Worm (Caenorhabditis elegans) whole organism, L3 larva: ENCODE measurements around the gene D2024.1.

ENCODE experiments used
- R02D3.7 ChIP-seq: fragments of 150-350 bp; optimal IDR thresholded peaks from 2 replicates; lab custom pipeline; 2014; ENCODE audit warnings: missing biosample characterization, missing genetic modification characterization
- ZK546.5 ChIP-seq: sonication (generic microtip); optimal IDR thresholded peaks from 2 replicates; lab custom pipeline; 2017; ENCODE audit warnings: missing biosample characterization, missing genetic modification characterization
- ama-1 ChIP-seq: fragments of 150-350 bp; optimal IDR thresholded peaks from 2 replicates; lab custom pipeline; 2018
- ceh-16 ChIP-seq: sonication (generic microtip); optimal IDR thresholded peaks from 2 replicates; lab custom pipeline; 2017; ENCODE audit warnings: missing biosample characterization, missing genetic modification characterization
- ceh-28 ChIP-seq: fragments of 150-350 bp; optimal IDR thresholded peaks from 2 replicates; lab custom pipeline; 2014; ENCODE audit warnings: missing biosample characterization, missing genetic modification reagents, missing genetic modification characterization
- ceh-82 ChIP-seq: fragments of 150-350 bp; optimal IDR thresholded peaks from 2 replicates; lab custom pipeline; 2014; ENCODE audit warnings: missing biosample characterization, missing genetic modification characterization
- ceh-9 ChIP-seq: sonication (generic microtip); optimal IDR thresholded peaks from 2 replicates; lab custom pipeline; 2018; ENCODE audit warnings: missing biosample characterization, missing genetic modification characterization
- daf-12 ChIP-seq: fragments of 150-350 bp; optimal IDR thresholded peaks from 2 replicates; lab custom pipeline; 2014; ENCODE audit warnings: missing biosample characterization, missing genetic modification reagents, missing genetic modification characterization
- egl-27 ChIP-seq: sonication (generic microtip); optimal IDR thresholded peaks from 4 replicates; lab custom pipeline; 2017; ENCODE audit warnings: missing biosample characterization, missing genetic modification reagents, missing genetic modification characterization
- egl-5 ChIP-seq: fragments of 150-350 bp; optimal IDR thresholded peaks from 2 replicates; lab custom pipeline; 2017; ENCODE audit warnings: missing biosample characterization, missing genetic modification reagents, missing genetic modification characterization, inconsistent platforms
- elt-1 ChIP-seq: fragments of 150-350 bp; optimal IDR thresholded peaks from 2 replicates; lab custom pipeline; 2014; ENCODE audit warnings: missing biosample characterization, missing genetic modification characterization
- elt-2 ChIP-seq: sonication (generic microtip); optimal IDR thresholded peaks from 2 replicates; lab custom pipeline; 2016; ENCODE audit warnings: missing genetic modification reagents, mild to moderate bottlenecking, missing genetic modification characterization, missing compliant biosample characterization
- eor-1 ChIP-seq, 2 experiments: fragments of 150-350 bp; optimal IDR thresholded peaks; 2 replicates each; lab custom pipeline; 2014 to 2018; ENCODE audit warnings: missing biosample characterization in 2 of 2, missing genetic modification characterization in 2 of 2
- fos-1 ChIP-seq: fragments of 150-350 bp; optimal IDR thresholded peaks from 2 replicates; lab custom pipeline; 2014; ENCODE audit warnings: missing biosample characterization, missing genetic modification characterization
- hmg-11 ChIP-seq: sonication (generic microtip); optimal IDR thresholded peaks from 2 replicates; lab custom pipeline; 2016; ENCODE audit warnings: missing genetic modification characterization, missing compliant biosample characterization
- jun-1 ChIP-seq: fragments of 150-350 bp; optimal IDR thresholded peaks from 2 replicates; lab custom pipeline; 2014; ENCODE audit warnings: missing biosample characterization, missing genetic modification reagents, missing genetic modification characterization
- lin-15B ChIP-seq: fragments of 150-350 bp; optimal IDR thresholded peaks from 2 replicates; lab custom pipeline; 2014; ENCODE audit warnings: missing biosample characterization, missing genetic modification characterization
- lin-39 ChIP-seq: fragments of 150-350 bp; optimal IDR thresholded peaks from 2 replicates; lab custom pipeline; 2018; ENCODE audit warnings: missing biosample characterization, missing genetic modification reagents, missing genetic modification characterization
- lsy-12 ChIP-seq: sonication (generic microtip); optimal IDR thresholded peaks from 2 replicates; lab custom pipeline; 2016; ENCODE audit warnings: mild to moderate bottlenecking, missing genetic modification characterization, missing compliant biosample characterization
- mdl-1 ChIP-seq: fragments of 150-350 bp; optimal IDR thresholded peaks from 2 replicates; lab custom pipeline; 2014; ENCODE audit warnings: missing biosample characterization, missing genetic modification characterization
- mml-1 ChIP-seq: fragments of 150-350 bp; sonication (generic microtip); optimal IDR thresholded peaks from 3 replicates; lab custom pipeline; 2014; ENCODE audit warnings: missing biosample characterization, missing genetic modification characterization
- nfya-1 ChIP-seq: sonication (generic microtip); optimal IDR thresholded peaks from 2 replicates; lab custom pipeline; 2017; ENCODE audit warnings: missing genetic modification characterization, mild to moderate bottlenecking, missing compliant biosample characterization, antibody characterized with exemption, moderate library complexity; ENCODE audit not compliant: insufficient read depth
- nhr-12 ChIP-seq: fragments of 150-350 bp; optimal IDR thresholded peaks from 2 replicates; lab custom pipeline; 2014; ENCODE audit warnings: missing biosample characterization, missing genetic modification characterization
- nhr-23 ChIP-seq: fragments of 150-350 bp; optimal IDR thresholded peaks from 2 replicates; lab custom pipeline; 2014; ENCODE audit warnings: missing biosample characterization, missing genetic modification reagents, missing genetic modification characterization
- nhr-237 ChIP-seq: fragments of 150-350 bp; optimal IDR thresholded peaks from 2 replicates; lab custom pipeline; 2014; ENCODE audit warnings: missing biosample characterization, missing genetic modification characterization
- nhr-25 ChIP-seq: sonication (generic microtip); optimal IDR thresholded peaks from 2 replicates; lab custom pipeline; 2017; ENCODE audit warnings: missing biosample characterization, missing genetic modification characterization
- nhr-28 ChIP-seq: fragments of 150-350 bp; optimal IDR thresholded peaks from 2 replicates; lab custom pipeline; 2014; ENCODE audit warnings: missing biosample characterization, missing genetic modification characterization
- nhr-43 ChIP-seq: sonication (generic microtip); optimal IDR thresholded peaks from 2 replicates; lab custom pipeline; 2016; ENCODE audit warnings: mild to moderate bottlenecking, missing genetic modification characterization, missing compliant biosample characterization; ENCODE audit not compliant: poor library complexity, severe bottlenecking
- nhr-67 ChIP-seq: fragments of 150-350 bp; optimal IDR thresholded peaks from 2 replicates; lab custom pipeline; 2014; ENCODE audit warnings: missing biosample characterization, missing genetic modification characterization
- nhr-76 ChIP-seq: fragments of 150-350 bp; sonication (generic microtip); optimal IDR thresholded peaks from 5 replicates; lab custom pipeline; 2014; ENCODE audit warnings: missing biosample characterization, missing genetic modification characterization
- nhr-77 ChIP-seq: fragments of 150-350 bp; optimal IDR thresholded peaks from 2 replicates; lab custom pipeline; 2014; ENCODE audit warnings: missing biosample characterization, missing genetic modification characterization
- pha-4 ChIP-seq: fragments of 150-350 bp; optimal IDR thresholded peaks from 2 replicates; lab custom pipeline; 2014; ENCODE audit warnings: missing biosample characterization, missing genetic modification reagents, missing genetic modification characterization
- pqm-1 ChIP-seq: fragments of 150-350 bp; optimal IDR thresholded peaks from 2 replicates; lab custom pipeline; 2017; ENCODE audit warnings: missing biosample characterization, missing genetic modification characterization, inconsistent platforms
- sea-2 ChIP-seq: fragments of 150-350 bp; sonication (generic microtip); optimal IDR thresholded peaks from 4 replicates; lab custom pipeline; 2014; ENCODE audit warnings: missing biosample characterization, missing genetic modification reagents, missing genetic modification characterization
- skn-1 ChIP-seq: fragments of 150-350 bp; optimal IDR thresholded peaks from 2 replicates; lab custom pipeline; 2014; ENCODE audit warnings: missing biosample characterization, missing genetic modification characterization
- tbx-2 ChIP-seq: sonication (generic microtip); optimal IDR thresholded peaks from 2 replicates; lab custom pipeline; 2016; ENCODE audit warnings: mild to moderate bottlenecking, missing genetic modification characterization, missing compliant biosample characterization
- unc-39 ChIP-seq: sonication (generic microtip); optimal IDR thresholded peaks from 4 replicates; lab custom pipeline; 2017; ENCODE audit warnings: missing biosample characterization, missing genetic modification characterization
- unc-62 ChIP-seq: fragments of 150-350 bp; sonication (generic microtip); optimal IDR thresholded peaks from 4 replicates; lab custom pipeline; 2014; ENCODE audit warnings: missing biosample characterization, missing genetic modification reagents, missing genetic modification characterization
- ztf-11 ChIP-seq: fragments of 150-350 bp; optimal IDR thresholded peaks from 2 replicates; lab custom pipeline; 2014; ENCODE audit warnings: missing biosample characterization, missing genetic modification characterization
- ztf-4 ChIP-seq: fragments of 150-350 bp; optimal IDR thresholded peaks from 2 replicates; lab custom pipeline; 2014; ENCODE audit warnings: missing biosample characterization, missing genetic modification characterization

The D2024.1 gene

DNA sequence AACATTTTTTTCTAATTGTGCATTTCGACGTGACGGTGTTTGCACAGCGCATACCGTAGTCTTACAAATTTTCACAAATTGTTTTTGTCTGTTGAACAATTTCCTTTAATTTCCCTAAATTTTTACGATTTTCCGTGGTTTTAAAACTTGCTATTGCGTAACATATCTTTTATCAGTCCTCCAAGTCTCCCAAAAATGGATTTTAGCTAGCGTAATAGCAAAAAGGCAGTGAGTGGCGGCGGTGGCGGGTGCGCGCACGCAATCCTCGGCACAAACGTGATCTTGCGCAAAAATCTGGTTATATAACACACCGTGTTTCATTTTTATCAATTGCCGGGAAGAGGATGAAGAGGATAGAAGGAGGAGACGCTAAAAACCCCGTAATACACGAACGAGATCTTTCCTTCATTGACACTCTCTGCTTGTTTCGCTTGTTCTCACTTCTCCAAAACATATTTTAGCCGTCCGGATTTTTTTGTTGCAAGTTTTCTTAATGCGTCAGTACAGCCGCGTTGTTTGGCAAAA, 11.0 kb upstream of the D2024.1 start:
- no peak for TF ChIP-seq nhr-76 (tag; lab: Kevin White, UChicago)
- peak; percentile 56 for TF ChIP-seq nhr-43 (tag; lab: Kevin White, UChicago)
- TF ChIP-seq skn-1 (tag; lab: Kevin White, UChicago), result no peak
- TF ChIP-seq nhr-28 (tag; lab: Kevin White, UChicago), result no peak
- no peak for TF ChIP-seq lsy-12 (tag; lab: Kevin White, UChicago)
- TF ChIP-seq elt-2, result no peak
- TF ChIP-seq unc-39 (tag; lab: Kevin White, UChicago), result no peak
- no peak for TF ChIP-seq R02D3.7 (tag; lab: Kevin White, UChicago)
- TF ChIP-seq jun-1 (tag; lab: Kevin White, UChicago), result no peak
- TF ChIP-seq ama-1, result no peak
- TF ChIP-seq daf-12 (tag; lab: Kevin White, UChicago), result no peak
- no peak for TF ChIP-seq elt-1 (tag; lab: Kevin White, UChicago)
- TF ChIP-seq nhr-23, result peak; percentile 34
- TF ChIP-seq lin-15B (tag; lab: Kevin White, UChicago), result no peak

- TF ChIP-seq pqm-1, result peak; percentile 51
- no peak for TF ChIP-seq daf-12 (tag; lab: Kevin White, UChicago)
- TF ChIP-seq pha-4 (tag; lab: Kevin White, UChicago), result peak; percentile 9
- TF ChIP-seq elt-2, result peak; percentile 63
- no peak for TF ChIP-seq mml-1 (tag; lab: Kevin White, UChicago)
- no peak for TF ChIP-seq ceh-82 (tag; lab: Kevin White, UChicago)
Measured at ce11 chrIV:7237668-7238214, 9.6 kb upstream of the D2024.1 start, which contains the start of gene elo-3. Gene elo-3, plus strand, starts transcription at chrIV:7237718.

ce11 chrIV:7240564-7240963, 6.8 kb upstream of the D2024.1 start:
- no peak for TF ChIP-seq R02D3.7 (tag; lab: Kevin White, UChicago)
- peak; percentile 48 for TF ChIP-seq unc-62
- no peak for TF ChIP-seq jun-1 (tag; lab: Kevin White, UChicago)
- TF ChIP-seq unc-39 (tag; lab: Kevin White, UChicago), result no peak
- no peak for TF ChIP-seq nhr-67
- TF ChIP-seq, all 47 proteins: peak for 1

- TF ChIP-seq mdl-1 (tag; lab: Kevin White, UChicago) (no peak), ceh-9 (tag; lab: Kevin White, UChicago) (no peak), ceh-28 (tag; lab: Kevin White, UChicago) (no peak), nhr-25 (tag; lab: Kevin White, UChicago) (no peak), egl-5 (tag; lab: Kevin White, UChicago) (peak; percentile 2), ceh-82 (tag; lab: Kevin White, UChicago) (no peak), jun-1 (tag; lab: Kevin White, UChicago) (no peak), lin-39 (tag; lab: Kevin White, UChicago) (peak; percentile 5), ztf-4 (tag; lab: Kevin White, UChicago) (no peak), pha-4 (tag; lab: Kevin White, UChicago) (peak; percentile 90), nhr-12 (no peak), eor-1 (tag; optimal IDR thresholded peaks at IDR 0.05; lab: Kevin White, UChicago) (no peak), lsy-12 (tag; lab: Kevin White, UChicago) (no peak), ZK546.5 (tag; lab: Kevin White, UChicago) (no peak), nhr-76 (tag; lab: Kevin White, UChicago) (no peak), R02D3.7 (tag; lab: Kevin White, UChicago) (no peak), nhr-43 (tag; lab: Kevin White, UChicago) (no peak), daf-12 (tag; lab: Kevin White, UChicago) (no peak), nhr-23 (no peak), fos-1 (tag; lab: Kevin White, UChicago) (no peak), ceh-16 (tag; lab: Kevin White, UChicago) (no peak), elt-2 (no peak), nhr-77 (no peak), pqm-1 (no peak), elt-1 (tag; lab: Kevin White, UChicago) (no peak), nhr-67 (no peak), tbx-2 (tag; lab: Kevin White, UChicago) (no peak), ama-1 (no peak), sea-2 (no peak), mml-1 (tag; lab: Kevin White, UChicago) (no peak), egl-27 (no peak), hmg-11 (tag; lab: Kevin White, UChicago) (no peak), nfya-1 (peak; percentile 45), nhr-237 (tag; lab: Kevin White, UChicago) (no peak), ztf-11 (tag; lab: Kevin White, UChicago) (no peak)
Measured at ce11 chrIV:7242220-7242789, 5.0 kb upstream of the D2024.1 start, which contains the start of gene gstk-2. Gene gstk-2, minus strand, starts transcription at chrIV:7242270.
